Worm (Caenorhabditis elegans): ENCODE measurements around the gene srt-54.

Gene srt-54

ce11 chrII:116916-117315 is at the start of gene srt-54:
Gene srt-54, plus strand, starts transcription at chrII:117216.
- TF ChIP-seq nfya-1 (tag; optimal IDR thresholded peaks at IDR 0.05): no peak
- TF ChIP-seq ceh-24 (tag; optimal IDR thresholded peaks at IDR 0.05): no peak
- no peak for TF ChIP-seq pat-9 (tag; optimal IDR thresholded peaks at IDR 0.05)
- no peak for TF ChIP-seq ceh-6 (GFP tag; optimal IDR thresholded peaks at IDR 0.05)
- no peak for TF ChIP-seq pax-1 (tag; optimal IDR thresholded peaks at IDR 0.05)

- TF ChIP-seq ceh-31 (tag; optimal IDR thresholded peaks at IDR 0.05) (no peak), ceh-34 (tag; optimal IDR thresholded peaks at IDR 0.05) (no peak), ceh-19 (GFP tag; optimal IDR thresholded peaks at IDR 0.05) (no peak), sdc-2 (tag; optimal IDR thresholded peaks at IDR 0.05) (no peak), sox-2 (GFP tag; IDR thresholded peaks at IDR 0.05) (no peak), T23F11.4 (GFP tag; optimal IDR thresholded peaks at IDR 0.05) (no peak), sox-4 (tag; optimal IDR thresholded peaks at IDR 0.05) (no peak), zip-5 (tag; optimal IDR thresholded peaks at IDR 0.05) (no peak), dve-1 (tag; optimal IDR thresholded peaks at IDR 0.05) (no peak), tbx-7 (tag; optimal IDR thresholded peaks at IDR 0.05) (no peak), pros-1 (tag; optimal IDR thresholded peaks at IDR 0.05) (no peak), npax-4 (tag; optimal IDR thresholded peaks at IDR 0.05) (no peak), gmeb-2 (tag; optimal IDR thresholded peaks at IDR 0.05) (no peak), hlh-8 (tag; optimal IDR thresholded peaks at IDR 0.05) (no peak), nhr-11 (tag; optimal IDR thresholded peaks at IDR 0.05) (no peak), C38D4.7 (GFP tag; optimal IDR thresholded peaks at IDR 0.05) (no peak), ama-1 (optimal IDR thresholded peaks at IDR 0.05) (no peak), ceh-24 (tag; optimal IDR thresholded peaks at IDR 0.05) (no peak), ceh-9 (tag; optimal IDR thresholded peaks at IDR 0.05) (no peak)
Measured at ce11 chrII:67663-68062, 49.4 kb upstream of the srt-54 start.

- TF ChIP-seq ets-4 (tag; optimal IDR thresholded peaks at IDR 0.05) (no peak), unc-86 (tag; optimal IDR thresholded peaks at IDR 0.05) (no peak), T23F11.4 (GFP tag; optimal IDR thresholded peaks at IDR 0.05) (no peak), che-1 (tag; optimal IDR thresholded peaks at IDR 0.05) (no peak), sox-4 (tag; optimal IDR thresholded peaks at IDR 0.05) (no peak), F13H6.1 (tag; optimal IDR thresholded peaks at IDR 0.05) (no peak), K09A11.1 (tag; optimal IDR thresholded peaks at IDR 0.05; ENCODE audit: insufficient read depth) (no peak), unc-42 (tag; optimal IDR thresholded peaks at IDR 0.05) (no peak), dmd-4 (tag; optimal IDR thresholded peaks at IDR 0.05; ENCODE audit: borderline replicate concordance) (no peak)
Measured at ce11 chrII:68757-69156, 48.3 kb upstream of the srt-54 start.

ce11 chrII:69354-69753 is 47.7 kb upstream of the srt-54 start, which contains the start of gene egl-26:
Gene egl-26, plus strand, starts transcription at chrII:69654.
- no peak for TF ChIP-seq pha-4 (tag; optimal IDR thresholded peaks at IDR 0.05)
- TF ChIP-seq K09A11.1 (tag; optimal IDR thresholded peaks at IDR 0.05; ENCODE audit: insufficient read depth): no peak
- no peak for TF ChIP-seq odd-2 (tag; optimal IDR thresholded peaks at IDR 0.05)
- no peak for TF ChIP-seq ceh-45 (GFP tag; IDR thresholded peaks at IDR 0.05)
- no peak for TF ChIP-seq unc-55 (GFP tag; optimal IDR thresholded peaks at IDR 0.05)
- no peak for TF ChIP-seq hlh-8 (tag; optimal IDR thresholded peaks at IDR 0.05)
- TF ChIP-seq ceh-6 (GFP tag; optimal IDR thresholded peaks at IDR 0.05): no peak
- no peak for TF ChIP-seq sox-4 (tag; optimal IDR thresholded peaks at IDR 0.05)
- no peak for TF ChIP-seq ceh-18 (tag; optimal IDR thresholded peaks at IDR 0.05)

- TF ChIP-seq lim-6 (tag; optimal IDR thresholded peaks at IDR 0.05) (no peak), eyg-1 (tag; optimal IDR thresholded peaks at IDR 0.05) (no peak), pat-9 (tag; optimal IDR thresholded peaks at IDR 0.05) (no peak), pros-1 (tag; optimal IDR thresholded peaks at IDR 0.05) (no peak), pag-3 (tag; optimal IDR thresholded peaks at IDR 0.05; ENCODE audit: borderline replicate concordance) (no peak), fkh-10 (GFP tag; optimal IDR thresholded peaks at IDR 0.05) (peak; percentile 11), ttx-3 (tag; optimal IDR thresholded peaks at IDR 0.05) (no peak), ceh-24 (tag; optimal IDR thresholded peaks at IDR 0.05) (no peak), sdc-2 (tag; optimal IDR thresholded peaks at IDR 0.05) (no peak), zip-5 (tag; optimal IDR thresholded peaks at IDR 0.05) (no peak), pax-1 (tag; optimal IDR thresholded peaks at IDR 0.05) (no peak), nhr-11 (tag; optimal IDR thresholded peaks at IDR 0.05) (no peak), ceh-30 (tag; optimal IDR thresholded peaks at IDR 0.05) (no peak), ceh-48 (tag; optimal IDR thresholded peaks at IDR 0.05) (no peak), unc-42 (tag; optimal IDR thresholded peaks at IDR 0.05) (peak; percentile 97), ceh-18 (tag; optimal IDR thresholded peaks at IDR 0.05) (no peak), C08G9.2 (tag; optimal IDR thresholded peaks at IDR 0.05) (no peak)
Measured at ce11 chrII:73329-73728, 43.7 kb upstream of the srt-54 start.
